Worm (Caenorhabditis elegans): Measurements from ENCODE around the gene C28D4.5.

The C28D4.5 gene

ce11 chrIV:9778016-9778415 lies 31.4 kb upstream of the C28D4.5 start, which contains the start of gene T13F2.6:
Gene T13F2.6 (plus strand): TSS chrIV:9778321.
- no peak for TF ChIP-seq ceh-63 (GFP tag; optimal IDR thresholded peaks at IDR 0.05)

- TF ChIP-seq efl-3 (GFP tag; optimal IDR thresholded peaks at IDR 0.05) (no peak), nhr-90 (tag; optimal IDR thresholded peaks at IDR 0.05; ENCODE audit: poor library complexity) (peak; percentile 33), pag-3 (tag; optimal IDR thresholded peaks at IDR 0.05; ENCODE audit: borderline replicate concordance, insufficient read depth) (no peak), vab-15 (tag; optimal IDR thresholded peaks at IDR 0.05) (no peak), nhr-76 (tag; optimal IDR thresholded peaks at IDR 0.05) (no peak), unc-62 (GFP tag; optimal IDR thresholded peaks at IDR 0.05) (no peak), blmp-1 (tag; optimal IDR thresholded peaks at IDR 0.05) (peak; percentile 67), mab-9 (GFP tag; IDR thresholded peaks at IDR 0.05) (no peak), egl-27 (tag; optimal IDR thresholded peaks at IDR 0.05) (no peak), efl-1 (optimal IDR thresholded peaks at IDR 0.05) (peak; percentile 93 to 94), efl-1 (GFP tag; optimal IDR thresholded peaks at IDR 0.05 in 1 of 2) (peak; percentile 92 to 99), lin-39 (tag; optimal IDR thresholded peaks at IDR 0.05) (no peak), fkh-4 (tag; optimal IDR thresholded peaks at IDR 0.05; ENCODE audit: borderline replicate concordance) (peak; percentile 4), snpc-4 (tag; optimal IDR thresholded peaks at IDR 0.05) (peak; percentile 34), irx-1 (tag; optimal IDR thresholded peaks at IDR 0.05) (peak; percentile 51), swsn-7 (tag; optimal IDR thresholded peaks at IDR 0.05) (peak; percentile 35), hlh-17 (GFP tag; optimal IDR thresholded peaks at IDR 0.05; ENCODE audit: borderline replicate concordance) (no peak), fkh-8 (tag; optimal IDR thresholded peaks at IDR 0.05) (no peak), dsc-1 (tag; optimal IDR thresholded peaks at IDR 0.05) (peak; percentile 30), ces-1 (GFP tag; optimal IDR thresholded peaks at IDR 0.05) (no peak), ceh-90 (tag; optimal IDR thresholded peaks at IDR 0.05) (peak; percentile 80), snu-23 (GFP tag; optimal IDR thresholded peaks at IDR 0.05) (peak; percentile 37), skn-1 (tag; optimal IDR thresholded peaks at IDR 0.05) (peak; percentile 72), C04F5.9 (tag; optimal IDR thresholded peaks at IDR 0.05) (no peak), unc-86 (tag; optimal IDR thresholded peaks at IDR 0.05) (no peak), Y116A8C.19 (tag; optimal IDR thresholded peaks at IDR 0.05; ENCODE audit: borderline replicate concordance) (no peak), fkh-10 (GFP tag; optimal IDR thresholded peaks at IDR 0.05) (no peak), mep-1 (tag; optimal IDR thresholded peaks at IDR 0.05) (peak; percentile 55), tbx-2 (tag; optimal IDR thresholded peaks at IDR 0.05) (peak; percentile 54), nhr-71 (tag; optimal IDR thresholded peaks at IDR 0.05) (peak; percentile 65), sox-4 (tag; optimal IDR thresholded peaks at IDR 0.05) (no peak), ceh-63 (GFP tag; optimal IDR thresholded peaks at IDR 0.05) (no peak), lin-14 (GFP tag; optimal IDR thresholded peaks at IDR 0.05) (peak; percentile 56), egl-13 (tag; optimal IDR thresholded peaks at IDR 0.05) (no peak), dpl-1 (GFP tag; optimal IDR thresholded peaks at IDR 0.05) (peak; percentile 87 to 95 (median 91)), hpl-2 (GFP tag; optimal IDR thresholded peaks at IDR 0.05) (no peak), F16B12.6 (tag; optimal IDR thresholded peaks at IDR 0.05) (no peak), nhr-28 (tag; optimal IDR thresholded peaks at IDR 0.05) (no peak), lin-13 (GFP tag; optimal IDR thresholded peaks at IDR 0.05) (no peak), ceh-88 (GFP tag; IDR thresholded peaks at IDR 0.05) (no peak), alr-1 (tag; optimal IDR thresholded peaks at IDR 0.05; ENCODE audit: borderline replicate concordance) (no peak), ceh-8 (GFP tag; optimal IDR thresholded peaks at IDR 0.05) (no peak), zip-4 (GFP tag; optimal IDR thresholded peaks at IDR 0.05) (no peak), sptf-1 (tag; optimal IDR thresholded peaks at IDR 0.05) (no peak), grh-1 (GFP tag; IDR thresholded peaks at IDR 0.05) (no peak), ama-1 (optimal IDR thresholded peaks at IDR 0.05) (no peak), fos-1 (tag; optimal IDR thresholded peaks at IDR 0.05) (peak; percentile 30), pax-3 (tag; optimal IDR thresholded peaks at IDR 0.05) (peak; percentile 66), rnt-1 (tag; optimal IDR thresholded peaks at IDR 0.05) (peak; percentile 91), C16A3.4 (tag; optimal IDR thresholded peaks at IDR 0.05) (peak; percentile 65), zag-1 (tag; optimal IDR thresholded peaks at IDR 0.05) (no peak)
These were observed 30.9 kb upstream of the C28D4.5 start, which contains the start of gene sna-2 for ce11 chrIV:9777535-9777934. Gene sna-2 (minus strand): TSS chrIV:9777634.

Data from whole organism, L1 larva.